Fruit fly (Drosophila melanogaster): ENCODE results near the gene Rpn9.

Rpn9 gene

dm6 chr3R:23732990-23733512 is at the start of gene Rpn9, which contains the start of gene Hmgcr:
Gene Rpn9, minus strand, starts transcription at chr3R:23733462.
Gene Hmgcr, plus strand, starts transcription at chr3R:23733324.
- peak; percentile 83 for TF ChIP-seq psq (optimal IDR thresholded peaks at IDR 0.05)
- no peak for TF ChIP-seq h (optimal IDR thresholded peaks at IDR 0.05)

- TF ChIP-seq h (optimal IDR thresholded peaks at IDR 0.05): no peak
- no peak for TF ChIP-seq ttk (optimal IDR thresholded peaks at IDR 0.05)
- no peak for TF ChIP-seq insv (optimal IDR thresholded peaks at IDR 0.05)
- TF ChIP-seq psq (optimal IDR thresholded peaks at IDR 0.05): no peak
- TF ChIP-seq Myc (optimal IDR thresholded peaks at IDR 0.05): no peak
- no peak for TF ChIP-seq Sin3A (optimal IDR thresholded peaks at IDR 0.05)
Measured at dm6 chr3R:23782456-23783402, 49.5 kb upstream of the Rpn9 start.

DNA sequence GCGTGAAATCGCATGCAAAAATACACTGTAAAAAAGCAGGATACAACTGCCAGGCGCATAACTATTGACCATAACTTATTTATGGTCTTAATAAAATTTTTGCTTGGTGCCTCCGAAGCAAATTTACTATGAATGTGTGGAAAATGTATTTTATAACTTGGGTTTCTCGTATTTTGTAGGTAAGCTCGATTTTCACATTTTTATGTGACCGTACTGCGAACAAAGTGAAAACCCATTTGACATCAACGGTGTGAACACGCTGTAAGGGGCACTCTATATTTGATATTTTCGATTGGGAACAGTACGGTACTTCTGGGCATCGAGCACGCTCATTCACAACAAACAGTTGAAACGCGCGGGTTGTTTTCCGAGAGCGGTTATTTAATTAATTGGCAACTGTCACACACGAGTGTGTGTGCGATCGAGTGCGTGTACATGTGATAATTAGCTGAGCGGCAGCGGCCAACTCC is 48.2 kb upstream of the Rpn9 start, which contains the start of the genes Nup98-96 and mbc:
Gene Nup98-96 (minus strand): TSS at position 156 of the 470 bp plus-strand sequence.
Gene mbc (plus strand): TSS at position 300 of the 470 bp plus-strand sequence.
- no peak for TF ChIP-seq psq (optimal IDR thresholded peaks at IDR 0.05)
- TF ChIP-seq Sin3A (optimal IDR thresholded peaks at IDR 0.05): no peak
- TF ChIP-seq Myc (optimal IDR thresholded peaks at IDR 0.05): no peak
- TF ChIP-seq insv (optimal IDR thresholded peaks at IDR 0.05): no peak
- no peak for TF ChIP-seq h (optimal IDR thresholded peaks at IDR 0.05)
- TF ChIP-seq ttk (optimal IDR thresholded peaks at IDR 0.05): no peak

DNA sequence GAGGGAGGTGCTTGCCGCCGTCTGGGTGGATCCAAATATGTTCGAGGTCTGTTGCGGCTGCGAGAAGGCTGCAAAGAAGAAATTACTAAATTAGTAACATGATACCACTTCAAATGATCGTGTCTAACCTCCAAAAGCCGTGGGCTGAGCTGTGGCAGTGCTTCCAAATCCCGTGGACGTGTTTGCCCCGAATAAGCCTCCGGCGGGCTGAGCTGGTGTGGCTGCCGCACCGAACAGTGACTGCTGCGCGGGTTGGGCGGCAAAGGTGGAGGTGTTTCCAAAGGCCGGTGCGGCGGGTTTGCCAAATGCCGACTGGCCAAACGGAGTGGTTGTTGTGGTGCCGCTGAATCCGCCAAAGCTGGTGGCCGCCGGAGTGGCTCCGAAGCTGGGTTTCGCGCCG is 47.5 kb upstream of the Rpn9 start:
- TF ChIP-seq Sin3A (optimal IDR thresholded peaks at IDR 0.05) (no peak), insv (optimal IDR thresholded peaks at IDR 0.05) (no peak), h (optimal IDR thresholded peaks at IDR 0.05) (no peak), ttk (optimal IDR thresholded peaks at IDR 0.05) (no peak), psq (optimal IDR thresholded peaks at IDR 0.05) (no peak), Myc (optimal IDR thresholded peaks at IDR 0.05) (no peak)

DNA sequence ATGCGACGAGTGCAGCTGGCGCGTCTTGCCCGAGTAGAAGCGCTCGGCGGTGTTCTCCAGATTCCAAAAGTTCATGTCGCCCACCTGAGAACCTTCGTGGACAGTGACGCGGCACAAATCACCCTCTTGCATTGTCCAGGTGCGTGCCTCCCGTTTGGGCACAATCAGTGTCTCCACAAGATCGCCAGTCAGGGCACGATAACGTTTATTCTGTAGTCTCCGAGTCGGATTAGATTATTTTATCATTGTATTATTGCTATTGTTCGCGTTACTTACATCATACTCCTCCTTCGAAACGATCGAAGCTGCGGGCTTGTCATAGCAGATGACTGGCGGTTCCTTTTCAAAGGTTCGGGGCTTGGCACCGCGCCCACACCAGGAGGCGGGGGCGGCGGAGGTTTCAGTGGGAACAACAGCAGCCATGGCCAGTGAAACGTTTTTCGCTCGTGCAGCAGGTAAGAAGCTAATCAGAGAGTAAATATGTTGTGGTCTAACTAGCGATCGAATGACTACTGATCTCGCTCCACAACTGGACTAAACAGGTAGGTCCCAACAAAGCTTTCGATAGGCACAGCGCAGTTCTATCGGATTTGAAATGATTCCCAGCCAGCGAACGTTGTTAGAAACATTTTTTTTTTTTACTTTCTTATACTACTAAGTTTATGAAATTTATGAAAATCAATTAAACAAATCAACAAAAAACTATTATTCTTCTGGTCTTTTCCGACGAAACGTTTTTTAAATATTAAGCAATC is 40.5 kb upstream of the Rpn9 start, which contains the start of gene CG10208:
Gene CG10208 (minus strand): TSS at position 518 of the 755 bp plus-strand sequence.
- TF ChIP-seq Myc (optimal IDR thresholded peaks at IDR 0.05): no peak
- no peak for TF ChIP-seq h (optimal IDR thresholded peaks at IDR 0.05)
- no peak for TF ChIP-seq psq (optimal IDR thresholded peaks at IDR 0.05)
- no peak for TF ChIP-seq Sin3A (optimal IDR thresholded peaks at IDR 0.05)

- TF ChIP-seq ttk (optimal IDR thresholded peaks at IDR 0.05): no peak
- no peak for TF ChIP-seq insv (optimal IDR thresholded peaks at IDR 0.05)
- no peak for TF ChIP-seq Myc (optimal IDR thresholded peaks at IDR 0.05)
- no peak for TF ChIP-seq h (optimal IDR thresholded peaks at IDR 0.05)
- TF ChIP-seq Sin3A (optimal IDR thresholded peaks at IDR 0.05): no peak
- TF ChIP-seq psq (optimal IDR thresholded peaks at IDR 0.05): no peak
Measured at dm6 chr3R:23772808-23773207, 39.5 kb upstream of the Rpn9 start, which contains the start of gene tst. Gene tst, minus strand, starts transcription at chr3R:23772859.

DNA sequence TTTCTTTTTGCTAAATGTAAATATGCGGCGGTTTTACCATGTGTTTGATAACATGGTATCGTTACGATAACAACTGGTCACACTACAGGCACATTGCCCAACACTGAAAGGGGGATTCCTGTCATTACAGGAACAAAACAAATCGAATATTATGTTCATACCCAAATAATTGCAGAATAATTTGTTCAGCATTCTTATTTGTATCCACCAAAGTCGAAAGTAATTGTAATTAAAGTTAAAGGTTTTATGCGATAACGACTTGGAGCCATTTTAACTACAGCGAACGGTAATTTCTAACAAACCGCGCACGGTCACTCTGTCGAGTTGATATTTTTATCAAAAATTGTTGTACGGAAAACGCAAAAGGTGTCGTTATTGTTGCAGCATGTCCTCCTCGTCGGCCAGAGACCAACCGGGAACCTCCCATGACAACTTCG is 34.2 kb upstream of the Rpn9 start, which contains the start of the genes CG10214 and CG10375:
Gene CG10214 (minus strand): TSS at position 72 of the 437 bp plus-strand sequence.
Gene CG10375 (plus strand): TSS at position 296 of the 437 bp plus-strand sequence.
- TF ChIP-seq insv (optimal IDR thresholded peaks at IDR 0.05) (no peak), psq (optimal IDR thresholded peaks at IDR 0.05) (no peak), ttk (optimal IDR thresholded peaks at IDR 0.05) (no peak), h (optimal IDR thresholded peaks at IDR 0.05) (no peak), Sin3A (optimal IDR thresholded peaks at IDR 0.05) (no peak), Myc (optimal IDR thresholded peaks at IDR 0.05) (no peak)

dm6 chr3R:23763622-23764273 is 30.5 kb upstream of the Rpn9 start, which contains the start of gene Lsd-1:
Gene Lsd-1, plus strand, starts transcription at chr3R:23763857.
- TF ChIP-seq Sin3A (optimal IDR thresholded peaks at IDR 0.05): no peak
- no peak for TF ChIP-seq ttk (optimal IDR thresholded peaks at IDR 0.05)
- no peak for TF ChIP-seq psq (optimal IDR thresholded peaks at IDR 0.05)
- no peak for TF ChIP-seq Myc (optimal IDR thresholded peaks at IDR 0.05)
- no peak for TF ChIP-seq insv (optimal IDR thresholded peaks at IDR 0.05)
- TF ChIP-seq h (optimal IDR thresholded peaks at IDR 0.05): no peak

dm6 chr3R:23763015-23763414 is 29.8 kb upstream of the Rpn9 start, which contains the start of gene udt:
Gene udt, minus strand, starts transcription at chr3R:23763263.
- no peak for TF ChIP-seq Myc (optimal IDR thresholded peaks at IDR 0.05)
- no peak for TF ChIP-seq ttk (optimal IDR thresholded peaks at IDR 0.05)
- TF ChIP-seq psq (optimal IDR thresholded peaks at IDR 0.05): no peak
- TF ChIP-seq insv (optimal IDR thresholded peaks at IDR 0.05): no peak
- TF ChIP-seq h (optimal IDR thresholded peaks at IDR 0.05): no peak
- no peak for TF ChIP-seq Sin3A (optimal IDR thresholded peaks at IDR 0.05)

dm6 chr3R:23760219-23761018 is 27.2 kb upstream of the Rpn9 start, which contains the start of gene SdhD:
Gene SdhD, minus strand, starts transcription at chr3R:23760600.
- TF ChIP-seq Sin3A (optimal IDR thresholded peaks at IDR 0.05) (no peak), h (optimal IDR thresholded peaks at IDR 0.05) (no peak), insv (optimal IDR thresholded peaks at IDR 0.05) (no peak), ttk (optimal IDR thresholded peaks at IDR 0.05) (no peak), psq (optimal IDR thresholded peaks at IDR 0.05) (no peak), Myc (optimal IDR thresholded peaks at IDR 0.05) (no peak)

Measured in Kc167 (cell line).